Fruit fly (Drosophila melanogaster) whole organism, prepupa: Measurements from ENCODE around the gene GNBP3.

Experiments used
- Blimp-1 ChIP-seq: fragments of 200-800 bp; sonication (Bioruptor generic); optimal IDR thresholded peaks from 3 replicates; lab custom pipeline; 2017; ENCODE audit warnings: missing biosample characterization, missing genetic modification characterization, mild to moderate bottlenecking, moderate library complexity, missing genetic modification reagents
- CG10631 ChIP-seq: fragments of 200-800 bp; sonication (Bioruptor generic); optimal IDR thresholded peaks from 2 replicates; lab custom pipeline; 2016; ENCODE audit warnings: missing biosample characterization, missing genetic modification characterization
- CG10669 ChIP-seq: fragments of 200-800 bp; sonication (Bioruptor generic); optimal IDR thresholded peaks from 3 replicates; lab custom pipeline; 2018; ENCODE audit warnings: missing biosample characterization, mild to moderate bottlenecking, missing genetic modification characterization, moderate library complexity
- CG11294 ChIP-seq: fragments of 200-800 bp; sonication (Bioruptor generic); IDR thresholded peaks from 2 replicates; pipeline ENCODE4 v1.3.6; 2022; ENCODE audit warnings: missing biosample characterization, missing genetic modification characterization
- CG11762 ChIP-seq: fragments of 200-800 bp; sonication (Bioruptor generic); optimal IDR thresholded peaks from 3 replicates; lab custom pipeline; 2016; ENCODE audit warnings: missing biosample characterization, missing genetic modification characterization; ENCODE audit not compliant: insufficient read depth
- CG11902 ChIP-seq: fragments of 200-800 bp; sonication (Bioruptor generic); optimal IDR thresholded peaks from 3 replicates; lab custom pipeline; 2016; ENCODE audit warnings: missing biosample characterization, missing genetic modification characterization
- CG15336 ChIP-seq: fragments of 200-800 bp; sonication (Bioruptor generic); IDR thresholded peaks from 2 replicates; pipeline ENCODE4 v1.3.6; 2022; ENCODE audit warnings: missing biosample characterization, missing genetic modification characterization
- CG1621 ChIP-seq: fragments of 200-800 bp; sonication (Bioruptor generic); optimal IDR thresholded peaks from 3 replicates; lab custom pipeline; 2018; ENCODE audit warnings: missing biosample characterization, mild to moderate bottlenecking, missing genetic modification characterization
- CG16779 ChIP-seq: fragments of 200-800 bp; sonication (Bioruptor generic); optimal IDR thresholded peaks from 3 replicates; lab custom pipeline; 2017; ENCODE audit warnings: missing biosample characterization, mild to moderate bottlenecking, missing genetic modification characterization
- CG3032 ChIP-seq: fragments of 200-800 bp; optimal IDR thresholded peaks from 2 replicates; lab custom pipeline; 2019; ENCODE audit warnings: missing biosample characterization, mild to moderate bottlenecking, missing genetic modification characterization, moderate library complexity
- CG34406 ChIP-seq: fragments of 200-800 bp; sonication (Bioruptor generic); optimal IDR thresholded peaks from 3 replicates; lab custom pipeline; 2016; ENCODE audit warnings: missing biosample characterization, missing genetic modification characterization
- CG4318 ChIP-seq: fragments of 200-800 bp; sonication (Bioruptor generic); optimal IDR thresholded peaks from 3 replicates; lab custom pipeline; 2017; ENCODE audit warnings: missing biosample characterization, mild to moderate bottlenecking, missing genetic modification characterization
- CG6163 ChIP-seq: fragments of 200-800 bp; sonication (Bioruptor generic); IDR thresholded peaks from 3 replicates; pipeline ENCODE4 v1.3.6; 2022; ENCODE audit warnings: missing biosample characterization, missing genetic modification characterization
- CG6276 ChIP-seq: fragments of 200-800 bp; sonication (Bioruptor generic); optimal IDR thresholded peaks from 2 replicates; lab custom pipeline; 2017; ENCODE audit warnings: missing biosample characterization, mild to moderate bottlenecking, missing genetic modification characterization
- CG6854 ChIP-seq: fragments of 200-800 bp; sonication (Bioruptor generic); optimal IDR thresholded peaks from 2 replicates; lab custom pipeline; 2017; ENCODE audit warnings: missing biosample characterization, mild to moderate bottlenecking, missing genetic modification characterization
- CG7368 ChIP-seq: fragments of 200-800 bp; sonication (Bioruptor generic); optimal IDR thresholded peaks from 3 replicates; lab custom pipeline; 2016; ENCODE audit warnings: missing biosample characterization, missing genetic modification characterization
- CG8119 ChIP-seq: fragments of 200-800 bp; sonication (Bioruptor generic); IDR thresholded peaks from 3 replicates; pipeline ENCODE4 v1.3.6; 2022; ENCODE audit warnings: missing biosample characterization, missing genetic modification characterization
- CG8319 ChIP-seq: fragments of 200-800 bp; sonication (Bioruptor generic); optimal IDR thresholded peaks from 3 replicates; lab custom pipeline; 2016; ENCODE audit warnings: missing biosample characterization, missing genetic modification characterization
- CG8632 ChIP-seq: fragments of 200-800 bp; sonication (Bioruptor generic); optimal IDR thresholded peaks from 3 replicates; lab custom pipeline; 2016; ENCODE audit warnings: missing biosample characterization, missing genetic modification characterization
- CG9139 ChIP-seq: fragments of 200-800 bp; sonication (Bioruptor generic); optimal IDR thresholded peaks from 3 replicates; lab custom pipeline; 2017; ENCODE audit warnings: missing biosample characterization, mild to moderate bottlenecking, missing genetic modification characterization
- Eip75B ChIP-seq: fragments of 200-800 bp; sonication (Bioruptor generic); optimal IDR thresholded peaks from 3 replicates; lab custom pipeline; 2016; ENCODE audit warnings: missing biosample characterization, missing genetic modification characterization
- Eip78C ChIP-seq: fragments of 200-800 bp; sonication (Bioruptor generic); peaks from one replicate; lab custom pipeline; 2016; ENCODE audit warnings: missing biosample characterization, missing genetic modification characterization
- Eip93F ChIP-seq: fragments of 200-800 bp; sonication (Bioruptor generic); optimal IDR thresholded peaks from 2 replicates; lab custom pipeline; 2016; ENCODE audit warnings: missing biosample characterization, mild to moderate bottlenecking, missing genetic modification characterization
- Ets21C ChIP-seq: fragments of 200-800 bp; sonication (Bioruptor generic); optimal IDR thresholded peaks from 3 replicates; lab custom pipeline; 2016; ENCODE audit warnings: missing biosample characterization, missing genetic modification characterization
- Ets96B ChIP-seq: fragments of 200-800 bp; optimal IDR thresholded peaks from 2 replicates; lab custom pipeline; 2019; ENCODE audit warnings: missing biosample characterization, mild to moderate bottlenecking, missing genetic modification characterization, moderate library complexity
- Gug ChIP-seq: fragments of 200-800 bp; sonication (Bioruptor generic); IDR thresholded peaks from 2 replicates; pipeline ENCODE4 v1.3.6; 2022; ENCODE audit warnings: missing biosample characterization, missing genetic modification characterization
- Hr39 ChIP-seq: fragments of 200-800 bp; sonication (Bioruptor generic); optimal IDR thresholded peaks from 2 replicates; lab custom pipeline; 2016; ENCODE audit warnings: missing biosample characterization, missing genetic modification characterization
- Hr4 ChIP-seq: fragments of 200-800 bp; sonication (Bioruptor generic); optimal IDR thresholded peaks from 3 replicates; lab custom pipeline; 2016; ENCODE audit warnings: missing biosample characterization, missing genetic modification characterization
- Lpt ChIP-seq: fragments of 200-800 bp; sonication (Bioruptor generic); optimal IDR thresholded peaks from 3 replicates; lab custom pipeline; 2016; ENCODE audit warnings: missing biosample characterization, missing genetic modification characterization
- Met ChIP-seq: fragments of 200-800 bp; sonication (Bioruptor generic); optimal IDR thresholded peaks from 3 replicates; lab custom pipeline; 2016; ENCODE audit warnings: missing biosample characterization, missing genetic modification characterization
- OdsH ChIP-seq: fragments of 200-800 bp; sonication (Bioruptor generic); optimal IDR thresholded peaks from 3 replicates; lab custom pipeline; 2016; ENCODE audit warnings: missing biosample characterization, missing genetic modification characterization
- Sox102F ChIP-seq: fragments of 200-800 bp; sonication (Bioruptor generic); optimal IDR thresholded peaks from 2 replicates; lab custom pipeline; 2016; ENCODE audit warnings: missing biosample characterization, mild to moderate bottlenecking, missing genetic modification characterization
- Sox14 ChIP-seq: fragments of 200-800 bp; sonication (Bioruptor generic); optimal IDR thresholded peaks from 3 replicates; lab custom pipeline; 2016; ENCODE audit warnings: missing biosample characterization, missing genetic modification characterization
- Sox15 ChIP-seq: fragments of 200-800 bp; sonication (Bioruptor generic); optimal IDR thresholded peaks from 3 replicates; lab custom pipeline; 2016; ENCODE audit warnings: missing biosample characterization, missing genetic modification characterization
- achi ChIP-seq: fragments of 200-800 bp; sonication (Bioruptor generic); optimal IDR thresholded peaks from 3 replicates; lab custom pipeline; 2016; ENCODE audit warnings: missing biosample characterization, missing genetic modification characterization
- acj6 ChIP-seq: fragments of 200-800 bp; sonication (Bioruptor generic); optimal IDR thresholded peaks from 3 replicates; lab custom pipeline; 2016; ENCODE audit warnings: missing biosample characterization, missing genetic modification characterization
- cyc ChIP-seq: fragments of 200-800 bp; sonication (Bioruptor generic); optimal IDR thresholded peaks from 3 replicates; lab custom pipeline; 2016; ENCODE audit warnings: missing biosample characterization, missing genetic modification characterization
- dac ChIP-seq: fragments of 200-800 bp; sonication (Bioruptor generic); optimal IDR thresholded peaks from 2 replicates; lab custom pipeline; 2017; ENCODE audit warnings: missing biosample characterization, mild to moderate bottlenecking, missing genetic modification characterization
- eg ChIP-seq: fragments of 200-800 bp; sonication (Bioruptor generic); IDR thresholded peaks from 3 replicates; pipeline ENCODE4 v1.3.6; 2022; ENCODE audit warnings: missing biosample characterization, missing genetic modification characterization
- esn ChIP-seq: fragments of 200-800 bp; sonication (Bioruptor generic); optimal IDR thresholded peaks from 2 replicates; lab custom pipeline; 2016; ENCODE audit warnings: missing biosample characterization, mild to moderate bottlenecking, missing genetic modification characterization, moderate library complexity
- fkh ChIP-seq: fragments of 200-800 bp; sonication (Bioruptor generic); optimal IDR thresholded peaks from 3 replicates; lab custom pipeline; 2017; ENCODE audit warnings: missing biosample characterization, mild to moderate bottlenecking, missing genetic modification characterization, moderate library complexity
- lz ChIP-seq: fragments of 200-800 bp; sonication (Bioruptor generic); optimal IDR thresholded peaks from 3 replicates; lab custom pipeline; 2016; ENCODE audit warnings: missing biosample characterization, missing genetic modification characterization
- net ChIP-seq: fragments of 200-800 bp; sonication (Bioruptor generic); optimal IDR thresholded peaks from 3 replicates; lab custom pipeline; 2016; ENCODE audit warnings: missing biosample characterization, missing genetic modification characterization
- spab ChIP-seq: fragments of 200-800 bp; sonication (Bioruptor generic); optimal IDR thresholded peaks from 2 replicates; lab custom pipeline; 2017; ENCODE audit warnings: missing biosample characterization, mild to moderate bottlenecking, missing genetic modification characterization, missing genetic modification reagents
- ss ChIP-seq, 2 experiments: fragments of 200-800 bp; sonication (Bioruptor generic); optimal IDR thresholded peaks; 2 replicates in 1 of 2; 3 replicates in 1 of 2; lab custom pipeline; 2017 to 2018; ENCODE audit warnings: mild to moderate bottlenecking in 2 of 2, missing biosample characterization in 2 of 2, missing genetic modification characterization in 2 of 2, moderate library complexity in 1 of 2
- svp ChIP-seq: fragments of 200-800 bp; sonication (Bioruptor generic); peaks from one replicate; lab custom pipeline; 2016; ENCODE audit warnings: missing biosample characterization, missing genetic modification characterization
- topi ChIP-seq: fragments of 200-800 bp; sonication (Bioruptor generic); optimal IDR thresholded peaks from 3 replicates; lab custom pipeline; 2016; ENCODE audit warnings: missing biosample characterization, missing genetic modification characterization

GNBP3 gene

dm6 chr3L:8913537-8914108 lies 41.2 kb upstream of the GNBP3 start (continued):
- TF ChIP-seq CG1621 (tag; lab: Kevin White, UChicago): peak; percentile 56
- TF ChIP-seq eg (GFP tag; lab: Robert Waterston, UW): 0 out of 3 replicates have a peak, but pooled peaks have one; percentile 11
- peak; percentile 58 for TF ChIP-seq CG10669
- peak; percentile 69 for TF ChIP-seq net (GFP tag; lab: Kevin White, UChicago)
- peak; percentile 42 for TF ChIP-seq CG8319 (GFP tag; lab: Kevin White, UChicago)
- TF ChIP-seq Eip93F (GFP tag; lab: Kevin White, UChicago): peak; percentile 12
- peak; percentile 68 for TF ChIP-seq CG8632
- peak; percentile 84 for TF ChIP-seq lz (GFP tag; lab: Kevin White, UChicago)
- TF ChIP-seq Hr4 (GFP tag; lab: Kevin White, UChicago): peak; percentile 67
- TF ChIP-seq Eip75B: peak; percentile 87
- peak; percentile 64 for TF ChIP-seq Sox15 (GFP tag; lab: Kevin White, UChicago)
- peak; percentile 56 for TF ChIP-seq CG16779 (tag; lab: Kevin White, UChicago)
- no peak for TF ChIP-seq Gug (GFP tag; lab: Robert Waterston, UW)
- TF ChIP-seq CG6854 (GFP tag; lab: Kevin White, UChicago): peak; percentile 10
- peak; percentile 91 for TF ChIP-seq esn (GFP tag; lab: Kevin White, UChicago)
- peak; percentile 52 for TF ChIP-seq OdsH (GFP tag; lab: Kevin White, UChicago)
- TF ChIP-seq Ets96B: peak; percentile 61
- no peak for TF ChIP-seq CG7368
- TF ChIP-seq CG10631: peak; percentile 78
- peak; percentile 95 for TF ChIP-seq Eip78C (GFP tag; lab: Kevin White, UChicago)
- TF ChIP-seq cyc (GFP tag; lab: Kevin White, UChicago): peak; percentile 72
- TF ChIP-seq Blimp-1 (GFP tag; lab: Kevin White, UChicago): peak; percentile 80

dm6 chr3L:8919678-8920077 lies 35.1 kb upstream of the GNBP3 start:
- TF ChIP-seq Sox15 (GFP tag; lab: Kevin White, UChicago) (no peak), Blimp-1 (GFP tag; lab: Kevin White, UChicago) (no peak), Ets21C (GFP tag; lab: Kevin White, UChicago) (no peak), CG7368 (no peak), eg (GFP tag; lab: Robert Waterston, UW) (no peak), fkh (GFP tag; lab: Kevin White, UChicago) (no peak), CG10631 (no peak), CG4318 (GFP tag; lab: Kevin White, UChicago) (no peak), CG8119 (no peak), Sox14 (GFP tag; lab: Kevin White, UChicago) (no peak), CG8319 (GFP tag; lab: Kevin White, UChicago) (no peak), achi (GFP tag; lab: Kevin White, UChicago) (no peak)

- TF ChIP-seq cyc (GFP tag; lab: Kevin White, UChicago): peak; percentile 9
- peak; percentile 70 for TF ChIP-seq acj6 (GFP tag; lab: Kevin White, UChicago)
- TF ChIP-seq CG15336 (GFP tag; lab: Robert Waterston, UW): peak; percentile 94
- TF ChIP-seq eg (GFP tag; lab: Robert Waterston, UW): peak; percentile 96
- TF ChIP-seq CG11762 (GFP tag; lab: Kevin White, UChicago): peak; percentile 56
- TF ChIP-seq topi (GFP tag; lab: Kevin White, UChicago): no peak
- no peak for TF ChIP-seq Sox102F
- TF ChIP-seq CG11294 (GFP tag; lab: Robert Waterston, UW): peak; percentile 71; the same call in 1 of the 2 replicates
- peak; percentile 2 for TF ChIP-seq CG11902 (GFP tag; lab: Kevin White, UChicago)
- TF ChIP-seq Gug (GFP tag; lab: Robert Waterston, UW): peak; percentile 79
- peak; percentile 93 for TF ChIP-seq Eip78C (GFP tag; lab: Kevin White, UChicago)
- peak; percentile 50 for TF ChIP-seq CG3032 (tag; lab: Kevin White, UChicago)
- peak; percentile 80 for TF ChIP-seq dac (GFP tag; lab: Kevin White, UChicago)
- TF ChIP-seq spab (GFP tag; lab: Kevin White, UChicago): peak; percentile 33
- no peak for TF ChIP-seq CG9139 (GFP tag; lab: Kevin White, UChicago)
- no peak for TF ChIP-seq CG6854 (GFP tag; lab: Kevin White, UChicago)
- TF ChIP-seq CG4318 (GFP tag; lab: Kevin White, UChicago): peak; percentile 72
- peak in 1 of 2 experiments; percentile 37 for TF ChIP-seq ss (GFP tag; optimal IDR thresholded peaks at IDR 0.05; lab: Kevin White, UChicago)
- TF ChIP-seq CG6163 (GFP tag; lab: Robert Waterston, UW): peak; percentile 90
- TF ChIP-seq CG6276 (GFP tag; lab: Kevin White, UChicago): peak; percentile 90
- TF ChIP-seq Hr39 (GFP tag; lab: Kevin White, UChicago): peak; percentile 30
- no peak for TF ChIP-seq Blimp-1 (GFP tag; lab: Kevin White, UChicago)
- TF ChIP-seq CG34406 (GFP tag; lab: Kevin White, UChicago): peak; percentile 43
- no peak for TF ChIP-seq svp (GFP tag; lab: Kevin White, UChicago)
- TF ChIP-seq Met (GFP tag; lab: Kevin White, UChicago): peak; percentile 16
- TF ChIP-seq Ets21C (GFP tag; lab: Kevin White, UChicago): no peak
- peak; percentile 87 for TF ChIP-seq Lpt (GFP tag; lab: Kevin White, UChicago)
These were observed 34.1 kb upstream of the GNBP3 start for dm6 chr3L:8920710-8921109.
